Fruit fly (Drosophila melanogaster): ENCODE data around the gene Stip1.

- TF ChIP-seq Sox102F (GFP tag; optimal IDR thresholded peaks at IDR 0.05) (no peak), pdm3 (GFP tag; optimal IDR thresholded peaks at IDR 0.05) (no peak), CG9139 (GFP tag; optimal IDR thresholded peaks at IDR 0.05) (no peak), eg (GFP tag; IDR thresholded peaks at IDR 0.05) (no peak), acj6 (GFP tag; optimal IDR thresholded peaks at IDR 0.05) (no peak), CG32006 (GFP tag; optimal IDR thresholded peaks at IDR 0.05) (no peak), CG8119 (GFP tag; IDR thresholded peaks at IDR 0.05) (no peak), Gug (GFP tag; IDR thresholded peaks at IDR 0.05) (no peak), Lpt (GFP tag; optimal IDR thresholded peaks at IDR 0.05) (no peak), CG16779 (tag; optimal IDR thresholded peaks at IDR 0.05) (no peak), fd85E (GFP tag; optimal IDR thresholded peaks at IDR 0.05) (no peak), Eip93F (GFP tag; optimal IDR thresholded peaks at IDR 0.05) (no peak), CG7368 (GFP tag; optimal IDR thresholded peaks at IDR 0.05) (no peak), CG34406 (GFP tag; optimal IDR thresholded peaks at IDR 0.05) (no peak)
Measured at dm6 chr2L:300006-300405, 5.1 kb downstream of the Stip1 start.
